Worm (Caenorhabditis elegans) whole organism, L3 larva: Measurements from ENCODE around the gene srx-4.

Source experiments
- R02D3.7 ChIP-seq: fragments of 150-350 bp; optimal IDR thresholded peaks from 2 replicates; lab custom pipeline; 2014; ENCODE audit warnings: missing biosample characterization, missing genetic modification characterization
- ZK546.5 ChIP-seq: sonication (generic microtip); optimal IDR thresholded peaks from 2 replicates; lab custom pipeline; 2017; ENCODE audit warnings: missing biosample characterization, missing genetic modification characterization
- aly-2 ChIP-seq: fragments of 150-350 bp; optimal IDR thresholded peaks from 2 replicates; lab custom pipeline; 2014; ENCODE audit warnings: missing biosample characterization, missing genetic modification characterization
- ama-1 ChIP-seq: fragments of 150-350 bp; optimal IDR thresholded peaks from 2 replicates; lab custom pipeline; 2018
- ceh-16 ChIP-seq: sonication (generic microtip); optimal IDR thresholded peaks from 2 replicates; lab custom pipeline; 2017; ENCODE audit warnings: missing biosample characterization, missing genetic modification characterization
- ceh-28 ChIP-seq: fragments of 150-350 bp; optimal IDR thresholded peaks from 2 replicates; lab custom pipeline; 2014; ENCODE audit warnings: missing biosample characterization, missing genetic modification reagents, missing genetic modification characterization
- ceh-9 ChIP-seq: sonication (generic microtip); optimal IDR thresholded peaks from 2 replicates; lab custom pipeline; 2018; ENCODE audit warnings: missing biosample characterization, missing genetic modification characterization
- egl-27 ChIP-seq: sonication (generic microtip); optimal IDR thresholded peaks from 4 replicates; lab custom pipeline; 2017; ENCODE audit warnings: missing biosample characterization, missing genetic modification reagents, missing genetic modification characterization
- egl-5 ChIP-seq: fragments of 150-350 bp; optimal IDR thresholded peaks from 2 replicates; lab custom pipeline; 2017; ENCODE audit warnings: missing biosample characterization, missing genetic modification reagents, missing genetic modification characterization, inconsistent platforms
- elt-1 ChIP-seq: fragments of 150-350 bp; optimal IDR thresholded peaks from 2 replicates; lab custom pipeline; 2014; ENCODE audit warnings: missing biosample characterization, missing genetic modification characterization
- elt-2 ChIP-seq: sonication (generic microtip); optimal IDR thresholded peaks from 2 replicates; lab custom pipeline; 2016; ENCODE audit warnings: missing genetic modification reagents, mild to moderate bottlenecking, missing genetic modification characterization, missing compliant biosample characterization
- elt-3 ChIP-seq, 3 experiments: fragments of 150-350 bp in 1 of 3; sonication (generic microtip) in 2 of 3; optimal IDR thresholded peaks; 2 replicates in 2 of 3; 4 replicates in 1 of 3; lab custom pipeline; 2014 to 2017; ENCODE audit warnings: missing biosample characterization in 3 of 3, missing genetic modification characterization in 3 of 3
- eor-1 ChIP-seq, 2 experiments: fragments of 150-350 bp; optimal IDR thresholded peaks; 2 replicates each; lab custom pipeline; 2014 to 2018; ENCODE audit warnings: missing biosample characterization in 2 of 2, missing genetic modification characterization in 2 of 2
- fkh-10 ChIP-seq: sonication (generic microtip); optimal IDR thresholded peaks from 2 replicates; lab custom pipeline; 2017; ENCODE audit warnings: missing biosample characterization, missing genetic modification reagents, missing genetic modification characterization
- fkh-2 ChIP-seq: fragments of 150-350 bp; optimal IDR thresholded peaks from 2 replicates; lab custom pipeline; 2014; ENCODE audit warnings: missing biosample characterization, missing genetic modification reagents, missing genetic modification characterization
- fos-1 ChIP-seq: fragments of 150-350 bp; optimal IDR thresholded peaks from 2 replicates; lab custom pipeline; 2014; ENCODE audit warnings: missing biosample characterization, missing genetic modification characterization
- hmg-11 ChIP-seq: sonication (generic microtip); optimal IDR thresholded peaks from 2 replicates; lab custom pipeline; 2016; ENCODE audit warnings: missing genetic modification characterization, missing compliant biosample characterization
- jun-1 ChIP-seq: fragments of 150-350 bp; optimal IDR thresholded peaks from 2 replicates; lab custom pipeline; 2014; ENCODE audit warnings: missing biosample characterization, missing genetic modification reagents, missing genetic modification characterization
- lin-15B ChIP-seq: fragments of 150-350 bp; optimal IDR thresholded peaks from 2 replicates; lab custom pipeline; 2014; ENCODE audit warnings: missing biosample characterization, missing genetic modification characterization
- lin-39 ChIP-seq: fragments of 150-350 bp; optimal IDR thresholded peaks from 2 replicates; lab custom pipeline; 2018; ENCODE audit warnings: missing biosample characterization, missing genetic modification reagents, missing genetic modification characterization
- lsy-12 ChIP-seq: sonication (generic microtip); optimal IDR thresholded peaks from 2 replicates; lab custom pipeline; 2016; ENCODE audit warnings: mild to moderate bottlenecking, missing genetic modification characterization, missing compliant biosample characterization
- mdl-1 ChIP-seq: fragments of 150-350 bp; optimal IDR thresholded peaks from 2 replicates; lab custom pipeline; 2014; ENCODE audit warnings: missing biosample characterization, missing genetic modification characterization
- mml-1 ChIP-seq: fragments of 150-350 bp; sonication (generic microtip); optimal IDR thresholded peaks from 3 replicates; lab custom pipeline; 2014; ENCODE audit warnings: missing biosample characterization, missing genetic modification characterization
- nfya-1 ChIP-seq: sonication (generic microtip); optimal IDR thresholded peaks from 2 replicates; lab custom pipeline; 2017; ENCODE audit warnings: missing genetic modification characterization, mild to moderate bottlenecking, missing compliant biosample characterization, antibody characterized with exemption, moderate library complexity; ENCODE audit not compliant: insufficient read depth
- nhr-11 ChIP-seq: fragments of 150-350 bp; optimal IDR thresholded peaks from 2 replicates; lab custom pipeline; 2014; ENCODE audit warnings: missing biosample characterization, missing genetic modification characterization
- nhr-12 ChIP-seq: fragments of 150-350 bp; optimal IDR thresholded peaks from 2 replicates; lab custom pipeline; 2014; ENCODE audit warnings: missing biosample characterization, missing genetic modification characterization
- nhr-23 ChIP-seq: fragments of 150-350 bp; optimal IDR thresholded peaks from 2 replicates; lab custom pipeline; 2014; ENCODE audit warnings: missing biosample characterization, missing genetic modification reagents, missing genetic modification characterization
- nhr-25 ChIP-seq: sonication (generic microtip); optimal IDR thresholded peaks from 2 replicates; lab custom pipeline; 2017; ENCODE audit warnings: missing biosample characterization, missing genetic modification characterization
- nhr-28 ChIP-seq: fragments of 150-350 bp; optimal IDR thresholded peaks from 2 replicates; lab custom pipeline; 2014; ENCODE audit warnings: missing biosample characterization, missing genetic modification characterization
- nhr-43 ChIP-seq: sonication (generic microtip); optimal IDR thresholded peaks from 2 replicates; lab custom pipeline; 2016; ENCODE audit warnings: mild to moderate bottlenecking, missing genetic modification characterization, missing compliant biosample characterization; ENCODE audit not compliant: poor library complexity, severe bottlenecking
- nhr-67 ChIP-seq: fragments of 150-350 bp; optimal IDR thresholded peaks from 2 replicates; lab custom pipeline; 2014; ENCODE audit warnings: missing biosample characterization, missing genetic modification characterization
- nhr-76 ChIP-seq: fragments of 150-350 bp; sonication (generic microtip); optimal IDR thresholded peaks from 5 replicates; lab custom pipeline; 2014; ENCODE audit warnings: missing biosample characterization, missing genetic modification characterization
- nhr-77 ChIP-seq: fragments of 150-350 bp; optimal IDR thresholded peaks from 2 replicates; lab custom pipeline; 2014; ENCODE audit warnings: missing biosample characterization, missing genetic modification characterization
- pha-4 ChIP-seq: fragments of 150-350 bp; optimal IDR thresholded peaks from 2 replicates; lab custom pipeline; 2014; ENCODE audit warnings: missing biosample characterization, missing genetic modification reagents, missing genetic modification characterization
- pqm-1 ChIP-seq: fragments of 150-350 bp; optimal IDR thresholded peaks from 2 replicates; lab custom pipeline; 2017; ENCODE audit warnings: missing biosample characterization, missing genetic modification characterization, inconsistent platforms
- sea-2 ChIP-seq: fragments of 150-350 bp; sonication (generic microtip); optimal IDR thresholded peaks from 4 replicates; lab custom pipeline; 2014; ENCODE audit warnings: missing biosample characterization, missing genetic modification reagents, missing genetic modification characterization
- skn-1 ChIP-seq: fragments of 150-350 bp; optimal IDR thresholded peaks from 2 replicates; lab custom pipeline; 2014; ENCODE audit warnings: missing biosample characterization, missing genetic modification characterization
- snpc-4 ChIP-seq: fragments of 150-350 bp; optimal IDR thresholded peaks from 2 replicates; lab custom pipeline; 2014; ENCODE audit warnings: missing biosample characterization, missing genetic modification characterization
- tbx-2 ChIP-seq: sonication (generic microtip); optimal IDR thresholded peaks from 2 replicates; lab custom pipeline; 2016; ENCODE audit warnings: mild to moderate bottlenecking, missing genetic modification characterization, missing compliant biosample characterization
- unc-39 ChIP-seq: sonication (generic microtip); optimal IDR thresholded peaks from 4 replicates; lab custom pipeline; 2017; ENCODE audit warnings: missing biosample characterization, missing genetic modification characterization
- unc-62 ChIP-seq: fragments of 150-350 bp; sonication (generic microtip); optimal IDR thresholded peaks from 4 replicates; lab custom pipeline; 2014; ENCODE audit warnings: missing biosample characterization, missing genetic modification reagents, missing genetic modification characterization
- zag-1 ChIP-seq: fragments of 150-350 bp; optimal IDR thresholded peaks from 2 replicates; lab custom pipeline; 2014; ENCODE audit warnings: missing biosample characterization, missing genetic modification characterization
- ztf-11 ChIP-seq: fragments of 150-350 bp; optimal IDR thresholded peaks from 2 replicates; lab custom pipeline; 2014; ENCODE audit warnings: missing biosample characterization, missing genetic modification characterization
- ztf-4 ChIP-seq: fragments of 150-350 bp; optimal IDR thresholded peaks from 2 replicates; lab custom pipeline; 2014; ENCODE audit warnings: missing biosample characterization, missing genetic modification characterization

The srx-4 gene

ce11 chrV:727484-728351 is 35.1 kb upstream of the srx-4 start, which contains the start of the genes icl-1 and srh-2:
TSS of gene icl-1 (minus strand) at chrV:728004.
TSS of gene srh-2 (plus strand) at chrV:728301.
- TF ChIP-seq ama-1 (lab: Kevin White, UChicago) (peak; percentile 92), tbx-2 (tag; lab: Kevin White, UChicago) (peak; percentile 8), jun-1 (tag; lab: Kevin White, UChicago) (peak; percentile 43), nhr-77 (tag; lab: Kevin White, UChicago) (no peak), lin-39 (tag; lab: Kevin White, UChicago) (peak; percentile 11), nhr-76 (no peak), pha-4 (tag; lab: Kevin White, UChicago) (peak; percentile 79), nhr-12 (no peak), nhr-25 (tag; lab: Kevin White, UChicago) (peak; percentile 2), lin-15B (tag; lab: Kevin White, UChicago) (peak; percentile 28), pqm-1 (tag; lab: Kevin White, UChicago) (peak; percentile 65), ceh-28 (tag; lab: Kevin White, UChicago) (peak; percentile 67), fos-1 (tag; lab: Kevin White, UChicago) (peak; percentile 15), unc-62 (GFP tag; lab: Kevin White, UChicago) (no peak), elt-3 (tag; optimal IDR thresholded peaks at IDR 0.05; lab: Kevin White, UChicago) (no peak), nhr-43 (peak; percentile 73), sea-2 (no peak), lsy-12 (tag; lab: Kevin White, UChicago) (peak; percentile 42), elt-2 (tag; lab: Kevin White, UChicago) (peak; percentile 83), nhr-23 (tag; lab: Kevin White, UChicago) (peak; percentile 71), snpc-4 (no peak), nfya-1 (peak; percentile 68)

- TF ChIP-seq nhr-28 (tag; lab: Kevin White, UChicago), result no peak
- TF ChIP-seq nhr-11 (tag; lab: Kevin White, UChicago), result no peak
- no peak for TF ChIP-seq egl-27 (tag; lab: Kevin White, UChicago)
- no peak for TF ChIP-seq jun-1 (tag; lab: Kevin White, UChicago)
- no peak for TF ChIP-seq lin-39 (tag; lab: Kevin White, UChicago)
- TF ChIP-seq tbx-2 (tag; lab: Kevin White, UChicago), result no peak
- TF ChIP-seq nhr-76, result no peak
- no peak for TF ChIP-seq unc-62 (GFP tag; lab: Kevin White, UChicago)
- no peak for TF ChIP-seq mml-1 (tag; lab: Kevin White, UChicago)
- no peak for TF ChIP-seq R02D3.7
- no peak for TF ChIP-seq ZK546.5 (tag; lab: Kevin White, UChicago)
- TF ChIP-seq ceh-9, result no peak
- no peak for TF ChIP-seq zag-1 (tag; lab: Kevin White, UChicago)
- no peak for TF ChIP-seq pha-4 (tag; lab: Kevin White, UChicago)
- TF ChIP-seq eor-1 (tag; optimal IDR thresholded peaks at IDR 0.05; lab: Kevin White, UChicago), result no peak
- no peak for TF ChIP-seq nhr-12
- TF ChIP-seq pqm-1 (tag; lab: Kevin White, UChicago), result peak; percentile 17
- peak; percentile 56 for TF ChIP-seq nhr-43
- no peak for TF ChIP-seq ceh-16 (tag; lab: Kevin White, UChicago)
- TF ChIP-seq nhr-67 (tag; lab: Kevin White, UChicago), result no peak
- TF ChIP-seq nfya-1, result no peak
- TF ChIP-seq unc-39, result no peak
- TF ChIP-seq fkh-10, result no peak
- TF ChIP-seq nhr-77 (tag; lab: Kevin White, UChicago), result no peak
- no peak for TF ChIP-seq ztf-4 (tag; lab: Kevin White, UChicago)
- no peak for TF ChIP-seq ceh-28 (tag; lab: Kevin White, UChicago)
- TF ChIP-seq ztf-11, result no peak
- TF ChIP-seq elt-2 (tag; lab: Kevin White, UChicago), result peak; percentile 13
- no peak for TF ChIP-seq aly-2
- no peak for TF ChIP-seq nhr-23 (tag; lab: Kevin White, UChicago)
- TF ChIP-seq mdl-1 (tag; lab: Kevin White, UChicago), result no peak
- no peak for TF ChIP-seq fkh-2 (tag; lab: Kevin White, UChicago)
- TF ChIP-seq lin-15B (tag; lab: Kevin White, UChicago), result no peak
- no peak for TF ChIP-seq elt-1
- peak; percentile 35 for TF ChIP-seq egl-5 (tag; lab: Kevin White, UChicago)
- no peak for TF ChIP-seq fos-1 (tag; lab: Kevin White, UChicago)
- peak; percentile 25 for TF ChIP-seq nhr-25 (tag; lab: Kevin White, UChicago)
- TF ChIP-seq ama-1 (lab: Kevin White, UChicago), result peak; percentile 95
- no peak for TF ChIP-seq lsy-12 (tag; lab: Kevin White, UChicago)
- no peak for TF ChIP-seq sea-2
- no peak for TF ChIP-seq hmg-11
- no peak for TF ChIP-seq skn-1 (tag; lab: Kevin White, UChicago)
- TF ChIP-seq snpc-4, result no peak
- TF ChIP-seq elt-3 (tag; optimal IDR thresholded peaks at IDR 0.05; lab: Kevin White, UChicago), result peak in 1 of 3 experiments; percentile 5
Observed at ce11 chrV:726573-727483, 34.3 kb upstream of the srx-4 start.
